Fruit fly (Drosophila melanogaster): ENCODE data around the gene CG13723.
A peak's percentile ranks its signal among the peaks of the same experiment; 100 is the strongest.

DNA sequence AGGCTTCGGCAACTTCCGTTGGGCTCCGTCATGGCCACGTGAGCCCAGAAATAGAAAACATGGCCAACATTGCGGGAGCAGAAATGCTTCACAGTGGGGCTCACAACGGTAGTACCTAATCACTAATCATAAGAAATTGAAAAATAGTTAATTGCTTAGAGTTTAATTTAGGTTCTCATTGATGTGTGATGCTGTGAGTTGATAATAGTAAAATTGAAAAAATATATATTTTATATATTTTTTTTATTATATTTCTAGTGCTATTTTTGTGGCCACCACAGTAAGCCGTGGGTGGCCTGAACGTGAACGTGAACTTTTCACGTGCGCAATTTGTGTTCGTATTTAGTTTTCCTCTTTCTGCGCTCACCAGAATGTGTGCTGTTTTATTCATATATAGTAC is 46.3 kb downstream of the CG13723 start:
- no peak for TF ChIP-seq nerfin-2 (GFP tag; IDR thresholded peaks at IDR 0.05; ENCODE audit: partially characterized antibody)
- no peak for TF ChIP-seq run (tag; optimal IDR thresholded peaks at IDR 0.05)
- TF ChIP-seq CG6765 (GFP tag; optimal IDR thresholded peaks at IDR 0.05), result no peak
- TF ChIP-seq fd96Cb (tag; optimal IDR thresholded peaks at IDR 0.05), result peak; percentile 28
- no peak for TF ChIP-seq Poxn (GFP tag; IDR thresholded peaks at IDR 0.05)
- peak; percentile 2 for TF ChIP-seq CG30403 (GFP tag; optimal IDR thresholded peaks at IDR 0.05)
- TF ChIP-seq CG3995 (GFP tag; optimal IDR thresholded peaks at IDR 0.05), result no peak
- TF ChIP-seq MTF-1 (GFP tag; optimal IDR thresholded peaks at IDR 0.05; ENCODE audit: borderline replicate concordance), result peak; percentile 26
- no peak for TF ChIP-seq schlank (tag; optimal IDR thresholded peaks at IDR 0.05)
- no peak for TF ChIP-seq CG7357 (GFP tag; IDR thresholded peaks at IDR 0.05)
- TF ChIP-seq Ets65A (GFP tag), result no peak
